Worm (Caenorhabditis elegans) whole organism, L4 larva: ENCODE results near the gene ncx-8.
A peak's percentile ranks its signal among the peaks of the same experiment; 100 is the strongest.

Experiments
- F10B5.3 ChIP-seq: sonication (generic microtip); optimal IDR thresholded peaks from 2 replicates; lab custom pipeline; 2016; ENCODE audit warnings: mild to moderate bottlenecking, missing genetic modification characterization, missing compliant biosample characterization
- F37D6.2 ChIP-seq: sonication (generic microtip); optimal IDR thresholded peaks from 2 replicates; lab custom pipeline; 2016; ENCODE audit warnings: mild to moderate bottlenecking, missing genetic modification characterization, missing compliant biosample characterization
- F44E2.7 ChIP-seq: fragments of 200-800 bp; sonication (Bioruptor generic); IDR thresholded peaks from 2 replicates; pipeline ENCODE4 v2.1.2; 2022; ENCODE audit warnings: missing genetic modification characterization, missing compliant biosample characterization
- F49E8.2 ChIP-seq: sonication (generic microtip); optimal IDR thresholded peaks from 2 replicates; lab custom pipeline; 2016; ENCODE audit warnings: missing compliant biosample characterization, mild to moderate bottlenecking, missing genetic modification characterization, borderline replicate concordance
- R02D3.7 ChIP-seq: fragments of 150-350 bp; sonication (generic microtip); optimal IDR thresholded peaks from 3 replicates; lab custom pipeline; 2014; ENCODE audit warnings: missing biosample characterization, missing genetic modification characterization
- T20F7.1 ChIP-seq: fragments of 200-800 bp; sonication (Bioruptor generic); optimal IDR thresholded peaks from 2 replicates; lab custom pipeline; 2018; ENCODE audit warnings: mild to moderate bottlenecking, missing genetic modification characterization, missing compliant biosample characterization
- Y48G9A.11 ChIP-seq: fragments of 200-800 bp; sonication (Bioruptor generic); IDR thresholded peaks from 2 replicates; pipeline ENCODE4 v1.3.6; 2022; ENCODE audit warnings: missing genetic modification reagents, missing genetic modification characterization, missing compliant biosample characterization
- Y5F2A.4 ChIP-seq: fragments of 200-800 bp; sonication (Bioruptor generic); optimal IDR thresholded peaks from 2 replicates; lab custom pipeline; 2018; ENCODE audit warnings: mild to moderate bottlenecking, missing genetic modification characterization, missing compliant biosample characterization
- ZK337.2 ChIP-seq: fragments of 200-800 bp; sonication (Bioruptor generic); IDR thresholded peaks from 2 replicates; pipeline ENCODE4 v1.3.6; 2022; ENCODE audit warnings: missing genetic modification reagents, missing genetic modification characterization, missing compliant biosample characterization
- aha-1 ChIP-seq: fragments of 150-350 bp; peaks from one replicate; lab custom pipeline; 2014; ENCODE audit warnings: missing biosample characterization, missing genetic modification characterization
- aly-2 ChIP-seq: sonication (generic microtip); optimal IDR thresholded peaks from 2 replicates; lab custom pipeline; 2018; ENCODE audit warnings: missing biosample characterization, missing genetic modification characterization
- attf-4 ChIP-seq: sonication (generic microtip); optimal IDR thresholded peaks from 3 replicates; lab custom pipeline; 2017; ENCODE audit warnings: missing biosample characterization, missing genetic modification characterization
- ceh-20 ChIP-seq: fragments of 200-800 bp; sonication (Bioruptor generic); IDR thresholded peaks from 2 replicates; pipeline ENCODE4 v1.3.6; 2022; ENCODE audit warnings: missing genetic modification reagents, missing genetic modification characterization, missing compliant biosample characterization
- ceh-32 ChIP-seq: sonication (generic microtip); optimal IDR thresholded peaks from 2 replicates; lab custom pipeline; 2016; ENCODE audit warnings: mild to moderate bottlenecking, missing genetic modification characterization, missing compliant biosample characterization; ENCODE audit not compliant: poor library complexity
- ceh-44 ChIP-seq: fragments of 200-800 bp; sonication (Bioruptor generic); IDR thresholded peaks from 2 replicates; pipeline ENCODE4 v1.3.6; 2022; ENCODE audit warnings: missing genetic modification reagents, missing genetic modification characterization, missing compliant biosample characterization
- ctbp-1 ChIP-seq: fragments of 200-800 bp; sonication (Bioruptor generic); IDR thresholded peaks from 2 replicates; pipeline ENCODE4 v1.3.6; 2022; ENCODE audit warnings: missing genetic modification reagents, missing genetic modification characterization, missing compliant biosample characterization
- daf-16 ChIP-seq, 3 experiments: sonication (generic microtip); optimal IDR thresholded peaks; 2 replicates each; lab custom pipeline; 2016 to 2017; ENCODE audit warnings: missing genetic modification characterization in 3 of 3, missing genetic modification reagents in 3 of 3, mild to moderate bottlenecking in 2 of 3, missing compliant biosample characterization in 2 of 3, missing biosample characterization in 1 of 3, moderate library complexity in 1 of 3
- daf-8 ChIP-seq: fragments of 200-800 bp; sonication (Bioruptor generic); IDR thresholded peaks from 2 replicates; pipeline ENCODE4 v1.3.6; 2022; ENCODE audit warnings: missing genetic modification characterization, missing compliant biosample characterization
- dmd-6 ChIP-seq: fragments of 200-800 bp; sonication (Bioruptor generic); IDR thresholded peaks from 2 replicates; pipeline ENCODE4 v1.3.6; 2022; ENCODE audit warnings: missing genetic modification reagents, missing genetic modification characterization, missing compliant biosample characterization
- dve-1 ChIP-seq: sonication (generic microtip); optimal IDR thresholded peaks from 2 replicates; lab custom pipeline; 2017; ENCODE audit warnings: antibody characterized with exemption, mild to moderate bottlenecking, missing genetic modification characterization, missing compliant biosample characterization; ENCODE audit not compliant: insufficient read depth
- fos-1 ChIP-seq: fragments of 150-350 bp; optimal IDR thresholded peaks from 2 replicates; lab custom pipeline; 2014; ENCODE audit warnings: missing biosample characterization, missing genetic modification characterization
- lin-1 ChIP-seq: fragments of 200-800 bp; sonication (Bioruptor generic); IDR thresholded peaks from 2 replicates; pipeline ENCODE4 v1.3.6; 2022; ENCODE audit warnings: missing genetic modification reagents, missing genetic modification characterization, missing compliant biosample characterization
- lin-13 ChIP-seq: fragments of 150-350 bp; optimal IDR thresholded peaks from 2 replicates; lab custom pipeline; 2014; ENCODE audit warnings: missing biosample characterization, missing genetic modification reagents, missing genetic modification characterization
- lin-29 ChIP-seq: fragments of 200-800 bp; sonication (Bioruptor generic); IDR thresholded peaks from 2 replicates; pipeline ENCODE4 v1.3.6; 2022; ENCODE audit warnings: missing genetic modification reagents, missing genetic modification characterization, missing compliant biosample characterization
- madf-5 ChIP-seq, 2 experiments: fragments of 200-800 bp; sonication (Bioruptor generic); IDR thresholded peaks; 2 replicates each; pipeline ENCODE4 v1.3.6; 2022; ENCODE audit warnings: missing compliant biosample characterization in 2 of 2, missing genetic modification characterization in 2 of 2
- madf-9 ChIP-seq: fragments of 200-800 bp; sonication (Bioruptor generic); conservative IDR thresholded peaks from 2 replicates; pipeline ENCODE4 v1.3.6; 2022; ENCODE audit warnings: missing genetic modification reagents, missing genetic modification characterization, missing compliant biosample characterization
- mdl-1 ChIP-seq, 2 experiments: fragments of 150-350 bp in 1 of 2; sonication (generic microtip) in 1 of 2; optimal IDR thresholded peaks; 2 replicates each; lab custom pipeline; 2014 to 2017; ENCODE audit warnings: missing biosample characterization in 2 of 2, missing genetic modification characterization in 2 of 2
- mdt-29 ChIP-seq: fragments of 200-800 bp; sonication (Bioruptor generic); IDR thresholded peaks from 2 replicates; pipeline ENCODE4 v1.3.6; 2022; ENCODE audit warnings: missing genetic modification reagents, missing genetic modification characterization, missing compliant biosample characterization
- mxl-3 ChIP-seq: fragments of 200-800 bp; sonication (Bioruptor generic); optimal IDR thresholded peaks from 2 replicates; lab custom pipeline; 2018; ENCODE audit warnings: mild to moderate bottlenecking, missing genetic modification characterization, missing compliant biosample characterization
- nhr-10 ChIP-seq: fragments of 150-350 bp; optimal IDR thresholded peaks from 2 replicates; lab custom pipeline; 2014; ENCODE audit warnings: missing biosample characterization, missing genetic modification characterization
- nhr-102 ChIP-seq: sonication (generic microtip); optimal IDR thresholded peaks from 2 replicates; lab custom pipeline; 2016; ENCODE audit warnings: mild to moderate bottlenecking, missing genetic modification characterization, moderate library complexity, missing compliant biosample characterization
- nhr-11 ChIP-seq: fragments of 150-350 bp; optimal IDR thresholded peaks from 2 replicates; lab custom pipeline; 2014; ENCODE audit warnings: missing biosample characterization, missing genetic modification characterization
- nhr-28 ChIP-seq: fragments of 150-350 bp; optimal IDR thresholded peaks from 2 replicates; lab custom pipeline; 2014; ENCODE audit warnings: missing biosample characterization, missing genetic modification characterization
- nhr-48 ChIP-seq: sonication (generic microtip); optimal IDR thresholded peaks from 2 replicates; lab custom pipeline; 2016; ENCODE audit warnings: mild to moderate bottlenecking, missing genetic modification characterization, missing compliant biosample characterization
- php-3 ChIP-seq: fragments of 200-800 bp; sonication (Bioruptor generic); IDR thresholded peaks from 2 replicates; pipeline ENCODE4 v1.3.6; 2022; ENCODE audit warnings: missing genetic modification reagents, missing genetic modification characterization, missing compliant biosample characterization
- rbr-2 ChIP-seq: sonication (generic microtip); optimal IDR thresholded peaks from 2 replicates; lab custom pipeline; 2016; ENCODE audit warnings: missing genotype, missing genetic modification characterization, missing compliant biosample characterization
- saeg-2 ChIP-seq: fragments of 200-800 bp; sonication (Bioruptor generic); IDR thresholded peaks from 2 replicates; pipeline ENCODE4 v1.3.6; 2022; ENCODE audit warnings: missing genetic modification reagents, missing genetic modification characterization, missing compliant biosample characterization
- snpc-1.2 ChIP-seq: fragments of 200-800 bp; sonication (Bioruptor generic); IDR thresholded peaks from 2 replicates; pipeline ENCODE4 v1.3.6; 2022; ENCODE audit warnings: missing genetic modification reagents, missing genetic modification characterization, missing compliant biosample characterization
- snpc-4 ChIP-seq: fragments of 150-350 bp; optimal IDR thresholded peaks from 2 replicates; lab custom pipeline; 2014; ENCODE audit warnings: missing biosample characterization, missing genetic modification characterization
- spr-1 ChIP-seq: sonication (generic microtip); optimal IDR thresholded peaks from 2 replicates; lab custom pipeline; 2016; ENCODE audit warnings: mild to moderate bottlenecking, missing genetic modification characterization, missing compliant biosample characterization
- vab-7 ChIP-seq: fragments of 200-800 bp; sonication (Bioruptor generic); IDR thresholded peaks from 2 replicates; pipeline ENCODE4 v1.3.6; 2022; ENCODE audit warnings: missing genetic modification reagents, missing genetic modification characterization, missing compliant biosample characterization
- zag-1 ChIP-seq: fragments of 150-350 bp; optimal IDR thresholded peaks from 2 replicates; lab custom pipeline; 2014; ENCODE audit warnings: missing biosample characterization, missing genetic modification characterization
- ztf-11 ChIP-seq: fragments of 150-350 bp; optimal IDR thresholded peaks from 2 replicates; lab custom pipeline; 2014; ENCODE audit warnings: missing biosample characterization, missing genetic modification characterization
- ztf-7 ChIP-seq: fragments of 150-350 bp; optimal IDR thresholded peaks from 2 replicates; lab custom pipeline; 2014; ENCODE audit warnings: missing biosample characterization, missing genetic modification characterization

The ncx-8 gene

ce11 chrV:5032176-5032575 is 45.2 kb upstream of the ncx-8 start (continued):
- TF ChIP-seq daf-8 (GFP tag; lab: Robert Waterston, UW) (no peak), mxl-3 (GFP tag; lab: Kevin White, UChicago) (peak; percentile 2), ceh-32 (tag; lab: Kevin White, UChicago) (no peak), snpc-1.2 (GFP tag; lab: Robert Waterston, UW) (no peak), R02D3.7 (no peak), ztf-7 (tag; lab: Kevin White, UChicago) (no peak), ceh-44 (GFP tag; lab: Robert Waterston, UW) (no peak), nhr-28 (tag; lab: Kevin White, UChicago) (peak; percentile 21), Y5F2A.4 (GFP tag; lab: Kevin White, UChicago) (no peak), dve-1 (tag; lab: Kevin White, UChicago) (peak; percentile 34), madf-9 (GFP tag; lab: Robert Waterston, UW) (no peak), mdt-29 (no peak), zag-1 (tag; lab: Kevin White, UChicago) (no peak), aha-1 (tag; lab: Kevin White, UChicago) (peak; percentile 39), lin-1 (GFP tag; lab: Robert Waterston, UW) (0 out of 2 replicates have a peak, but pooled peaks have one; percentile 9), nhr-102 (peak; percentile 42), snpc-4 (tag; lab: Kevin White, UChicago) (no peak), T20F7.1 (GFP tag; lab: Kevin White, UChicago) (peak; percentile 17), lin-29 (GFP tag; lab: Robert Waterston, UW) (no peak), ctbp-1 (GFP tag; lab: Robert Waterston, UW) (no peak), ZK337.2 (GFP tag; lab: Robert Waterston, UW) (no peak), mdl-1 (tag; optimal IDR thresholded peaks at IDR 0.05; lab: Kevin White, UChicago) (peak; percentile 78 to 86)

- TF ChIP-seq F44E2.7 (GFP tag; lab: Robert Waterston, UW) (no peak), daf-16 (GFP tag; optimal IDR thresholded peaks at IDR 0.05; lab: Kevin White, UChicago) (no peak), daf-16 (tag; optimal IDR thresholded peaks at IDR 0.05; lab: Kevin White, UChicago) (peak; percentile 3), dmd-6 (GFP tag; lab: Robert Waterston, UW) (peak; percentile 12; the same call in 1 of the 2 replicates), saeg-2 (GFP tag; lab: Robert Waterston, UW) (no peak), mdl-1 (tag; optimal IDR thresholded peaks at IDR 0.05; lab: Kevin White, UChicago) (no peak), nhr-28 (tag; lab: Kevin White, UChicago) (peak; percentile 93), nhr-48 (tag; lab: Kevin White, UChicago) (peak; percentile 24)
Measured at ce11 chrV:5031764-5032163, 44.8 kb upstream of the ncx-8 start.

ce11 chrV:5030715-5031114 is 43.7 kb upstream of the ncx-8 start, which contains the start of gene swt-7:
Gene swt-7 (minus strand): TSS chrV:5030815.
- TF ChIP-seq aha-1 (tag; lab: Kevin White, UChicago): peak; percentile 7
- TF ChIP-seq F37D6.2 (tag; lab: Kevin White, UChicago): no peak

ce11 chrV:5030212-5030611 is 43.2 kb upstream of the ncx-8 start:
- no peak for TF ChIP-seq aha-1 (tag; lab: Kevin White, UChicago)
- TF ChIP-seq nhr-102: peak; percentile 78
- TF ChIP-seq nhr-11 (tag; lab: Kevin White, UChicago): no peak
- TF ChIP-seq mdt-29: no peak
- no peak for TF ChIP-seq ztf-11 (tag; lab: Kevin White, UChicago)
- no peak for TF ChIP-seq Y48G9A.11 (GFP tag; lab: Robert Waterston, UW)
- TF ChIP-seq attf-4 (tag; lab: Kevin White, UChicago): no peak
- no peak for TF ChIP-seq fos-1 (tag; lab: Kevin White, UChicago)
- TF ChIP-seq lin-13 (GFP tag; lab: Kevin White, UChicago): no peak
- peak; percentile 39; the same call in 1 of the 2 replicates for TF ChIP-seq lin-1 (GFP tag; lab: Robert Waterston, UW)
- no peak for TF ChIP-seq rbr-2 (tag; lab: Kevin White, UChicago)
- TF ChIP-seq dmd-6 (GFP tag; lab: Robert Waterston, UW): peak; percentile 85
- peak; percentile 23 for TF ChIP-seq mxl-3 (GFP tag; lab: Kevin White, UChicago)
- TF ChIP-seq F10B5.3: no peak
- TF ChIP-seq dve-1 (tag; lab: Kevin White, UChicago): peak; percentile 68
- no peak for TF ChIP-seq spr-1 (tag; lab: Kevin White, UChicago)
- TF ChIP-seq nhr-10 (tag; lab: Kevin White, UChicago): no peak
- TF ChIP-seq aly-2 (tag; lab: Kevin White, UChicago): no peak
- no peak for TF ChIP-seq madf-5 (GFP tag; IDR thresholded peaks at IDR 0.05; lab: Robert Waterston, UW)
- TF ChIP-seq vab-7 (GFP tag; lab: Robert Waterston, UW): no peak
- TF ChIP-seq php-3 (GFP tag; lab: Robert Waterston, UW): peak; percentile 66
- no peak for TF ChIP-seq daf-16 (GFP tag; optimal IDR thresholded peaks at IDR 0.05; lab: Kevin White, UChicago)
- TF ChIP-seq daf-16 (tag; optimal IDR thresholded peaks at IDR 0.05; lab: Kevin White, UChicago): peak; percentile 81
- no peak for TF ChIP-seq ceh-20 (GFP tag; lab: Robert Waterston, UW)
- no peak for TF ChIP-seq F49E8.2 (tag; lab: Kevin White, UChicago)
